Worm (Caenorhabditis elegans): ENCODE results near the gene tmem-131.

The tmem-131 gene

ce11 chrIII:4961281-4961680, 36.7 kb downstream of the tmem-131 start:
- TF ChIP-seq ztf-18 (tag; optimal IDR thresholded peaks at IDR 0.05) (peak; percentile 9), sptf-2 (GFP tag; optimal IDR thresholded peaks at IDR 0.05) (no peak), madf-6 (GFP tag; IDR thresholded peaks at IDR 0.05) (peak; percentile 34; the same call in 1 of the 2 replicates), ekl-4 (GFP tag; IDR thresholded peaks at IDR 0.05) (0 out of 2 replicates have a peak, but pooled peaks have one; percentile 18), lin-26 (GFP tag; IDR thresholded peaks at IDR 0.05) (peak; percentile 38; the same call in 1 of the 2 replicates)

ce11 chrIII:4960204-4960603, 37.8 kb downstream of the tmem-131 start, which contains the start of gene C27F2.4:
Gene C27F2.4, minus strand, starts transcription at chrIII:4960304.
- no peak for TF ChIP-seq ets-4 (GFP tag; optimal IDR thresholded peaks at IDR 0.05)
- TF ChIP-seq B0035.1 (tag; optimal IDR thresholded peaks at IDR 0.05): no peak
- no peak for TF ChIP-seq mxl-1 (tag; optimal IDR thresholded peaks at IDR 0.05)
- no peak for TF ChIP-seq nhr-179 (tag; optimal IDR thresholded peaks at IDR 0.05)
- no peak for TF ChIP-seq attf-5 (GFP tag; optimal IDR thresholded peaks at IDR 0.05)
- TF ChIP-seq ztf-26 (tag; optimal IDR thresholded peaks at IDR 0.05): no peak
- TF ChIP-seq ceh-91 (GFP tag; IDR thresholded peaks at IDR 0.05): no peak
- TF ChIP-seq zfh-2 (GFP tag; conservative IDR thresholded peaks at IDR 0.05): no peak
- TF ChIP-seq tbx-9 (tag; optimal IDR thresholded peaks at IDR 0.05; ENCODE audit: borderline replicate concordance): no peak
- TF ChIP-seq lsl-1 (GFP tag; optimal IDR thresholded peaks at IDR 0.05): no peak
- TF ChIP-seq ceh-27 (GFP tag; optimal IDR thresholded peaks at IDR 0.05): no peak
- no peak for TF ChIP-seq repo-1 (tag; optimal IDR thresholded peaks at IDR 0.05)

- TF ChIP-seq unc-62 (GFP tag; optimal IDR thresholded peaks at IDR 0.05) (no peak), hrde-1 (tag; optimal IDR thresholded peaks at IDR 0.05; ENCODE audit: borderline replicate concordance) (no peak), egl-44 (GFP tag; IDR thresholded peaks at IDR 0.05) (no peak), sptf-2 (GFP tag; optimal IDR thresholded peaks at IDR 0.05) (no peak), tbx-9 (tag; optimal IDR thresholded peaks at IDR 0.05; ENCODE audit: borderline replicate concordance) (no peak)
Observed at ce11 chrIII:4956566-4956965, 41.4 kb downstream of the tmem-131 start, which contains the start of gene C26E6.1. Gene C26E6.1, plus strand, starts transcription at chrIII:4956866.

- TF ChIP-seq nfyb-1 (GFP tag; IDR thresholded peaks at IDR 0.05): peak; percentile 64; the same call in 1 of the 2 replicates
- no peak for TF ChIP-seq die-1 (tag; optimal IDR thresholded peaks at IDR 0.05)
Observed at ce11 chrIII:4952970-4953369, 45.0 kb downstream of the tmem-131 start.

ce11 chrIII:4951824-4952223, 46.1 kb downstream of the tmem-131 start, which contains the start of gene flh-2:
Gene flh-2, plus strand, starts transcription at chrIII:4952124.
- no peak for TF ChIP-seq rpc-1 (optimal IDR thresholded peaks at IDR 0.05)
- no peak for TF ChIP-seq rpc-1 (tag; optimal IDR thresholded peaks at IDR 0.05)
- TF ChIP-seq pbrm-1 (GFP tag; IDR thresholded peaks at IDR 0.05): no peak
- TF ChIP-seq C06A6.2 (GFP tag; conservative IDR thresholded peaks at IDR 0.05): no peak
- no peak for TF ChIP-seq egrh-3 (GFP tag; IDR thresholded peaks at IDR 0.05)
- TF ChIP-seq nhr-27 (tag; optimal IDR thresholded peaks at IDR 0.05): no peak
- no peak for TF ChIP-seq F37B4.10 (GFP tag; IDR thresholded peaks at IDR 0.05)
- no peak for TF ChIP-seq attf-3 (GFP tag; conservative IDR thresholded peaks at IDR 0.05)
- no peak for TF ChIP-seq die-1 (tag; optimal IDR thresholded peaks at IDR 0.05)
- TF ChIP-seq Y67H2A.10 (GFP tag; conservative IDR thresholded peaks at IDR 0.05): no peak
- no peak for TF ChIP-seq lir-1 (GFP tag; conservative IDR thresholded peaks at IDR 0.05)
- no peak for TF ChIP-seq F10E7.11 (tag; optimal IDR thresholded peaks at IDR 0.05)
- no peak for TF ChIP-seq F39B2.1 (GFP tag; IDR thresholded peaks at IDR 0.05)
